Fruit fly (Drosophila melanogaster): ENCODE data around the gene CG6144.

The CG6144 gene

dm6 chr2L:10526953-10527584, 38.6 kb downstream of the CG6144 start, which contains the start of gene Lip4 (continued):
- TF ChIP-seq tgo (GFP tag; IDR thresholded peaks at IDR 0.05) (peak; percentile 85), CG32767 (GFP tag; IDR thresholded peaks at IDR 0.05) (peak; percentile 82), Mrtf (GFP tag; IDR thresholded peaks at IDR 0.05) (peak; percentile 53; the same call in 1 of the 3 replicates), bab2 (GFP tag; optimal IDR thresholded peaks at IDR 0.05) (peak; percentile 31), Six4 (GFP tag; optimal IDR thresholded peaks at IDR 0.05) (peak; percentile 19), lilli (GFP tag; optimal IDR thresholded peaks at IDR 0.05) (peak; percentile 74), dmrt11E (tag; optimal IDR thresholded peaks at IDR 0.05) (peak; percentile 73), Dad (GFP tag; optimal IDR thresholded peaks at IDR 0.05) (peak; percentile 42), CG10959 (GFP tag; IDR thresholded peaks at IDR 0.05) (peak; percentile 57; the same call in 1 of the 2 replicates), CG3281 (GFP tag; optimal IDR thresholded peaks at IDR 0.05) (peak; percentile 77), Atf-2 (GFP tag; optimal IDR thresholded peaks at IDR 0.05) (peak; percentile 14), Abd-B (GFP tag; optimal IDR thresholded peaks at IDR 0.05) (peak; percentile 57), CG1529 (GFP tag; optimal IDR thresholded peaks at IDR 0.05) (peak; percentile 52), ERR (GFP tag; optimal IDR thresholded peaks at IDR 0.05) (no peak), CG4404 (GFP tag; IDR thresholded peaks at IDR 0.05) (peak; percentile 72), TFAM (GFP tag; optimal IDR thresholded peaks at IDR 0.05) (no peak), Myb (GFP tag; optimal IDR thresholded peaks at IDR 0.05) (no peak), CG4282 (GFP tag; optimal IDR thresholded peaks at IDR 0.05) (no peak), Oaz (GFP tag; IDR thresholded peaks at IDR 0.05) (peak; percentile 35; the same call in 1 of the 2 replicates), slou (GFP tag; optimal IDR thresholded peaks at IDR 0.05) (peak; percentile 67), wek (GFP tag; optimal IDR thresholded peaks at IDR 0.05) (peak; percentile 14), ttk (GFP tag; IDR thresholded peaks at IDR 0.05) (peak; percentile 74), CG12769 (tag; optimal IDR thresholded peaks at IDR 0.05) (peak; percentile 75), Dp (GFP tag; optimal IDR thresholded peaks at IDR 0.05) (no peak), sc (optimal IDR thresholded peaks at IDR 0.05) (no peak), sc (GFP tag; optimal IDR thresholded peaks at IDR 0.05) (no peak), CG8924 (tag; optimal IDR thresholded peaks at IDR 0.05) (peak; percentile 79), prd (optimal IDR thresholded peaks at IDR 0.05) (no peak), prd (GFP tag; IDR thresholded peaks at IDR 0.05) (peak; percentile 86), CG18011 (GFP tag; optimal IDR thresholded peaks at IDR 0.05) (peak; percentile 56), schlank (tag; optimal IDR thresholded peaks at IDR 0.05) (peak; percentile 14), caup (GFP tag; optimal IDR thresholded peaks at IDR 0.05; ENCODE audit: severe bottlenecking) (peak; percentile 65), knrl (GFP tag; IDR thresholded peaks at IDR 0.05; ENCODE audit: partially characterized antibody) (no peak), CG13775 (GFP tag; optimal IDR thresholded peaks at IDR 0.05) (peak; percentile 58), stc (GFP tag; IDR thresholded peaks at IDR 0.05) (peak; percentile 82), NfI (GFP tag; optimal IDR thresholded peaks at IDR 0.05) (peak; percentile 59), CG15514 (GFP tag; optimal IDR thresholded peaks at IDR 0.05) (peak; percentile 61), jing (GFP tag; optimal IDR thresholded peaks at IDR 0.05) (peak; percentile 24), az2 (GFP tag; optimal IDR thresholded peaks at IDR 0.05) (peak; percentile 69), CG9437 (GFP tag; optimal IDR thresholded peaks at IDR 0.05) (peak; percentile 69), Trl (optimal IDR thresholded peaks at IDR 0.05) (no peak), Trl (GFP tag; optimal IDR thresholded peaks at IDR 0.05) (peak; percentile 29), CG8359 (GFP tag; optimal IDR thresholded peaks at IDR 0.05; ENCODE audit: borderline replicate concordance) (peak; percentile 28), CG8281 (tag; optimal IDR thresholded peaks at IDR 0.05) (peak; percentile 29), Hand (GFP tag; optimal IDR thresholded peaks at IDR 0.05) (peak; percentile 27), gce (GFP tag; IDR thresholded peaks at IDR 0.05) (peak; percentile 38; the same call in 1 of the 3 replicates), run (tag; optimal IDR thresholded peaks at IDR 0.05) (peak; percentile 55), psq (GFP tag; optimal IDR thresholded peaks at IDR 0.05) (no peak), Blimp-1 (GFP tag; optimal IDR thresholded peaks at IDR 0.05) (peak; percentile 70), Poxn (GFP tag; IDR thresholded peaks at IDR 0.05) (0 out of 2 replicates have a peak, but pooled peaks have one; percentile 14)

Data from whole organism, embryonic.